Fruit fly (Drosophila melanogaster): Measurements from ENCODE around the gene Blos4.

- TF ChIP-seq usp (GFP tag; optimal IDR thresholded peaks at IDR 0.05): no peak
- TF ChIP-seq psq (optimal IDR thresholded peaks at IDR 0.05): no peak
- TF ChIP-seq EcR (GFP tag; optimal IDR thresholded peaks at IDR 0.05): no peak
- no peak for TF ChIP-seq Dll (optimal IDR thresholded peaks at IDR 0.05)
- TF ChIP-seq CG8478 (optimal IDR thresholded peaks at IDR 0.05): no peak
- TF ChIP-seq pan (optimal IDR thresholded peaks at IDR 0.05): no peak
Measured at dm6 chr3L:10845758-10846157, 33.1 kb upstream of the Blos4 start.

Measured in whole organism.